Fruit fly (Drosophila melanogaster): Measurements from ENCODE around the gene CG5653.

CG5653 gene

dm6 chr3L:8974478-8975477, 8.6 kb upstream of the CG5653 start, which contains the start of the genes pix and Srp68 (continued):
- TF ChIP-seq CG30403 (GFP tag; optimal IDR thresholded peaks at IDR 0.05) (peak; percentile 78), da (GFP tag; optimal IDR thresholded peaks at IDR 0.05) (no peak), HLHmδ (GFP tag; optimal IDR thresholded peaks at IDR 0.05) (no peak), Optix (GFP tag; IDR thresholded peaks at IDR 0.05) (no peak), CG6813 (GFP tag; optimal IDR thresholded peaks at IDR 0.05) (no peak), nerfin-1 (tag; optimal IDR thresholded peaks at IDR 0.05) (peak; percentile 63), CG9876 (GFP tag; optimal IDR thresholded peaks at IDR 0.05) (no peak), lola (GFP tag; optimal IDR thresholded peaks at IDR 0.05) (peak in 1 of 3 experiments; percentile 75), salm (tag; optimal IDR thresholded peaks at IDR 0.05) (no peak), croc (GFP tag; conservative IDR thresholded peaks at IDR 0.05) (peak; percentile 47; the same call in 2 of the 3 replicates), Meics (GFP tag; optimal IDR thresholded peaks at IDR 0.05) (no peak), CG12219 (GFP tag; optimal IDR thresholded peaks at IDR 0.05) (no peak), CG10565 (GFP tag; optimal IDR thresholded peaks at IDR 0.05) (no peak), Fer3 (tag; optimal IDR thresholded peaks at IDR 0.05) (peak; percentile 47), Usf (GFP tag; optimal IDR thresholded peaks at IDR 0.05) (peak; percentile 44), CG3995 (GFP tag; optimal IDR thresholded peaks at IDR 0.05) (peak; percentile 26), CG13123 (GFP tag; optimal IDR thresholded peaks at IDR 0.05) (peak; percentile 34), bab2 (GFP tag; optimal IDR thresholded peaks at IDR 0.05) (peak; percentile 34), CG7372 (GFP tag; IDR thresholded peaks at IDR 0.05) (peak; percentile 54; the same call in 1 of the 2 replicates), Myb (GFP tag; optimal IDR thresholded peaks at IDR 0.05) (peak; percentile 16), unpg (GFP tag; optimal IDR thresholded peaks at IDR 0.05) (no peak), Mrtf (GFP tag; IDR thresholded peaks at IDR 0.05) (no peak), gt (GFP tag; IDR thresholded peaks at IDR 0.05) (no peak), knrl (GFP tag; IDR thresholded peaks at IDR 0.05; ENCODE audit: partially characterized antibody) (peak; percentile 93), trh (GFP tag; optimal IDR thresholded peaks at IDR 0.05) (no peak), Elba2 (GFP tag; optimal IDR thresholded peaks at IDR 0.05) (no peak), zen2 (GFP tag; IDR thresholded peaks at IDR 0.05; ENCODE audit: partially characterized antibody) (peak; percentile 36; the same call in 1 of the 3 replicates), CG6254 (GFP tag; optimal IDR thresholded peaks at IDR 0.05) (no peak), Poxn (GFP tag; IDR thresholded peaks at IDR 0.05) (no peak), gcm2 (GFP tag; optimal IDR thresholded peaks at IDR 0.05) (no peak), CG10267 (tag; optimal IDR thresholded peaks at IDR 0.05) (peak; percentile 99), Hr78 (GFP tag; optimal IDR thresholded peaks at IDR 0.05) (no peak), HmgZ (tag; optimal IDR thresholded peaks at IDR 0.05) (peak; percentile 43), CG3407 (GFP tag; optimal IDR thresholded peaks at IDR 0.05) (peak; percentile 31), odd (GFP tag; optimal IDR thresholded peaks at IDR 0.05) (no peak), CG13424 (tag; optimal IDR thresholded peaks at IDR 0.05) (peak; percentile 75), CG7745 (tag; optimal IDR thresholded peaks at IDR 0.05) (no peak), Dfd (GFP tag; optimal IDR thresholded peaks at IDR 0.05) (no peak), psq (GFP tag; optimal IDR thresholded peaks at IDR 0.05) (peak; percentile 3), Oli (tag; optimal IDR thresholded peaks at IDR 0.05) (no peak), her (GFP tag; optimal IDR thresholded peaks at IDR 0.05) (no peak), CG4404 (GFP tag; IDR thresholded peaks at IDR 0.05) (peak; percentile 64), ATbp (GFP tag; optimal IDR thresholded peaks at IDR 0.05) (no peak), H2.0 (GFP tag; IDR thresholded peaks at IDR 0.05) (no peak), dmrt11E (tag; optimal IDR thresholded peaks at IDR 0.05) (peak; percentile 61), CG1602 (GFP tag; optimal IDR thresholded peaks at IDR 0.05) (peak; percentile 53), disco-r (GFP tag; optimal IDR thresholded peaks at IDR 0.05) (peak; percentile 7), fd96Cb (tag; optimal IDR thresholded peaks at IDR 0.05) (peak; percentile 47)
